Fruit fly (Drosophila melanogaster) whole organism, embryonic: ENCODE data around the gene Rchy1.

Experiments
- CG10366 ChIP-seq: fragments of 200-800 bp; sonication (Bioruptor generic); IDR thresholded peaks from 2 replicates; pipeline ENCODE4 v1.3.6; 2022; ENCODE audit warnings: missing biosample characterization, missing genetic modification characterization
- CG3065 ChIP-seq: fragments of 200-800 bp; sonication (Bioruptor generic); optimal IDR thresholded peaks from 2 replicates; lab custom pipeline; 2016; ENCODE audit warnings: missing biosample characterization, missing genetic modification characterization
- CG4730 ChIP-seq: fragments of 200-800 bp; sonication (Bioruptor generic); IDR thresholded peaks from 2 replicates; pipeline ENCODE4 v1.3.6; 2022; ENCODE audit warnings: missing biosample characterization, missing genetic modification characterization
- CG6791 ChIP-seq: fragments of 200-800 bp; sonication (Bioruptor generic); IDR thresholded peaks from 3 replicates; pipeline ENCODE4 v1.3.6; 2022; ENCODE audit warnings: missing biosample characterization, missing genetic modification characterization; ENCODE audit not compliant: partially characterized antibody
- CG9797 ChIP-seq: fragments of 200-800 bp; sonication (Bioruptor generic); optimal IDR thresholded peaks from 3 replicates; lab custom pipeline; 2018; ENCODE audit warnings: missing biosample characterization, mild to moderate bottlenecking, missing genetic modification characterization
- knrl ChIP-seq: fragments of 200-800 bp; sonication (Bioruptor generic); IDR thresholded peaks from 3 replicates; pipeline ENCODE4 v1.3.6; 2022; ENCODE audit warnings: missing biosample characterization, missing genetic modification characterization; ENCODE audit not compliant: partially characterized antibody
- pfk ChIP-seq: fragments of 200-800 bp; sonication (Bioruptor generic); optimal IDR thresholded peaks from 2 replicates; lab custom pipeline; 2018; ENCODE audit warnings: missing biosample characterization, mild to moderate bottlenecking, missing genetic modification characterization, moderate library complexity
- ssp ChIP-seq: fragments of 200-800 bp; sonication (Bioruptor generic); IDR thresholded peaks from 2 replicates; pipeline ENCODE4 v1.3.6; 2022; ENCODE audit warnings: missing biosample characterization, missing genetic modification characterization

DNA sequence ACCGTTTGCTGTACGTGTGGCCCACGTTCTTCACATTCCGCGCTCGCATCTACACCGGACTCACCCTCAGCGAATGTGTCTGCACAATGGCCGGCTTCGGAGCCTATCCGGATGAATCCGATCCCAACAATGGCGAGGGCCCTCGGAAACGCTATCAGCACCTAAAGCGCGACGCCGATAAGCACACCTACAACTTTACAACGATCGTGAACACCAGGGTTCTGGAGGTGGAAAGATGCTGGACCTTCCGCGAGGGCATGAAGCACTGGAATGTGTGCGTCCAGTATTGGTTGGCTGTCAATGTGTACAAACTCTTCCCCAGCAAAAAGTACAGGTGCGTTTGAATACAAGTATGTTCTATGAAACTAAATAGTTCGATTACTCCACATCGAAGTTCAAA is 7.9 kb downstream of the Rchy1 start:
- TF ChIP-seq pfk (GFP tag; lab: Kevin White, UChicago) (no peak), CG6791 (GFP tag; lab: Robert Waterston, UW) (no peak), CG10366 (GFP tag; lab: Robert Waterston, UW) (no peak), CG9797 (no peak), ssp (no peak), knrl (GFP tag; lab: Robert Waterston, UW) (no peak), CG3065 (no peak), CG4730 (GFP tag; lab: Robert Waterston, UW) (no peak)
